Worm (Caenorhabditis elegans): ENCODE data around the gene C25D7.9.

ce11 chrV:15055873-15056272 is 9.1 kb upstream of the C25D7.9 start, which contains the start of gene C25D7.16:
- TF ChIP-seq dao-5 (tag; optimal IDR thresholded peaks at IDR 0.05): no peak
- TF ChIP-seq him-1 (tag; optimal IDR thresholded peaks at IDR 0.05): no peak

All from whole organism, L4/young adult.